Worm (Caenorhabditis elegans) whole organism, midembryonic: Measurements from ENCODE around the gene Y116A8C.38.

ENCODE experiments used
- cog-1 ChIP-seq: sonication (generic microtip); optimal IDR thresholded peaks from 2 replicates; lab custom pipeline; 2016; ENCODE audit warnings: missing genetic modification characterization, missing compliant biosample characterization
- flt-1 ChIP-seq: fragments of 200-800 bp; sonication (Bioruptor generic); IDR thresholded peaks from 2 replicates; pipeline ENCODE4 v1.3.6; 2022; ENCODE audit warnings: missing genetic modification characterization, missing compliant biosample characterization
- klf-2 ChIP-seq: fragments of 200-800 bp; sonication (Bioruptor generic); conservative IDR thresholded peaks from 2 replicates; pipeline ENCODE4 v1.3.6; 2022; ENCODE audit warnings: missing genetic modification reagents, missing genetic modification characterization, missing compliant biosample characterization
- med-1 ChIP-seq: sonication (generic microtip); optimal IDR thresholded peaks from 2 replicates; lab custom pipeline; 2017; ENCODE audit warnings: missing genetic modification characterization, mild to moderate bottlenecking, missing compliant biosample characterization, antibody characterized with exemption, missing genetic modification reagents; ENCODE audit not compliant: insufficient read depth
- tab-1 ChIP-seq: fragments of 200-800 bp; sonication (Bioruptor generic); IDR thresholded peaks from 2 replicates; pipeline ENCODE4 v1.3.6; 2022; ENCODE audit warnings: missing genetic modification characterization, missing compliant biosample characterization
- ztf-29 ChIP-seq: fragments of 200-800 bp; sonication (Bioruptor generic); IDR thresholded peaks from 2 replicates; pipeline ENCODE4 v1.3.6; 2022; ENCODE audit warnings: missing genetic modification reagents, missing genetic modification characterization, missing compliant biosample characterization

ce11 chrIV:17084317-17084716 is 47.0 kb upstream of the Y116A8C.38 start:
- TF ChIP-seq klf-2 (no peak), med-1 (no peak), tab-1 (no peak), flt-1 (GFP tag; lab: Robert Waterston, UW) (no peak), ztf-29 (GFP tag; lab: Robert Waterston, UW) (no peak), cog-1 (tag; lab: Kevin White, UChicago) (no peak)
